Fruit fly (Drosophila melanogaster) whole organism: ENCODE results near the gene CG12766.

Source experiments
- Dll ChIP-seq: fragments of >200 bp; optimal IDR thresholded peaks from 2 replicates; lab custom pipeline; 2017
- psq ChIP-seq: fragments of >200 bp; optimal IDR thresholded peaks from 2 replicates; lab custom pipeline; 2017
- usp ChIP-seq: fragments of >200 bp; optimal IDR thresholded peaks from 2 replicates; lab custom pipeline; 2017; ENCODE audit warnings: missing biosample characterization, missing genetic modification characterization, mixed read lengths

DNA sequence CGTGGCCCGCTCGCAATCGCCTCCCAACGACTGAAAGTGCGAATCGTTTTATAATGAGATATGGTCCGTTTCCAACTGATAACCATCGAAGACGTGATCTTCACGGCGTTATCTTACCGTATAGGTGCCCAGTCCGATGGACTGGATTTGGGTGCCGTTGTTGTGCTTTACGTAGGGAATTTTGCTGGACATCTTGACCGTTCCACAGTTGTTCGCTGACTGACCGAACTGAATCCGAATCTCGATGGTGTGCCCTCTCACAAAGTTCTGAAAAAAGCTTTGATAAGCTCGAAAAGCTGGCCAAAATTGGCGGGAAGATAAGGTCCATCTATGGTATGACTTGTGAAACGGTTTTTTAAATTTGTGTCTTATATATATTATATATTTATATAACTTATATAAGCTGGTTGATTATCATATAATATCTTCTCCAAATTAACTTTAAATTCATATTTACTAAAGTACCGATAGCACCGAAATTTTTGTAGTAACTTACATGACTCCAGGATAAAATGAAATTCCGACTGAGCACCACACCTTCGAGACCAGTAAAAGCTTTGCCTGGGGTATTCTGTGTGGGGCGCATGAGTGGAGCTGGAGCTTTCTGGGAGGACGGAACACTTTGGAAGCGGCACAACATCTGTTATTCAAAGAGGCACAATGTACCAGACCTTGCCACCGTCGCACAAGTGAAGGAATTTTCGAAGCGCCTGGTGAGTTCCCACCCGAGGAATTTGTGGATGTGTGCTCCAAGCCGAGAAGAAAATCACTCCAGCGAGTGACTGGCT lies 2.5 kb upstream of the CG12766 start, which contains the start of the genes CG10863 and CG14982:
- TF ChIP-seq usp (GFP tag; lab: Kevin White, UChicago), result no peak
- TF ChIP-seq psq (lab: Kevin White, UChicago), result no peak
- TF ChIP-seq Dll, result no peak
